Fruit fly (Drosophila melanogaster): ENCODE data around the gene NijA.

NijA gene

dm6 chr3L:10737123-10737709 is 40.5 kb upstream of the NijA start (continued):
- TF ChIP-seq CG15479 (GFP tag; optimal IDR thresholded peaks at IDR 0.05): peak; percentile 29
- no peak for TF ChIP-seq tin (GFP tag; optimal IDR thresholded peaks at IDR 0.05)
- TF ChIP-seq Dp (GFP tag; optimal IDR thresholded peaks at IDR 0.05): no peak
- no peak for TF ChIP-seq inv (GFP tag; IDR thresholded peaks at IDR 0.05; ENCODE audit: partially characterized antibody)
- TF ChIP-seq CG7786 (GFP tag; optimal IDR thresholded peaks at IDR 0.05): no peak
- no peak for TF ChIP-seq Spps (tag; optimal IDR thresholded peaks at IDR 0.05)
- TF ChIP-seq gro (GFP tag; optimal IDR thresholded peaks at IDR 0.05): peak; percentile 80
- TF ChIP-seq CG32772 (GFP tag; IDR thresholded peaks at IDR 0.05): no peak
- peak; percentile 57; the same call in 1 of the 3 replicates for TF ChIP-seq CG34224 (GFP tag; IDR thresholded peaks at IDR 0.05; ENCODE audit: partially characterized antibody)
- peak; percentile 92 for TF ChIP-seq Vsx1 (GFP tag; optimal IDR thresholded peaks at IDR 0.05)
- no peak for TF ChIP-seq CG9797 (GFP tag; optimal IDR thresholded peaks at IDR 0.05)
- no peak for TF ChIP-seq Dek (tag; optimal IDR thresholded peaks at IDR 0.05)
- TF ChIP-seq sens (GFP tag): peak; percentile 86
- no peak for TF ChIP-seq CG12942 (GFP tag; optimal IDR thresholded peaks at IDR 0.05)
- TF ChIP-seq Awh (GFP tag; IDR thresholded peaks at IDR 0.05): 0 out of 2 replicates have a peak, but pooled peaks have one; percentile 26
- TF ChIP-seq CG17186 (GFP tag; optimal IDR thresholded peaks at IDR 0.05): no peak
- TF ChIP-seq gsb-n (tag; optimal IDR thresholded peaks at IDR 0.05): peak; percentile 57
- no peak for TF ChIP-seq CG6272 (GFP tag; IDR thresholded peaks at IDR 0.05)
- TF ChIP-seq CG34376 (GFP tag; optimal IDR thresholded peaks at IDR 0.05): peak; percentile 90
- no peak; the same call in 1 of the 3 replicates for TF ChIP-seq otp (GFP tag; IDR thresholded peaks at IDR 0.05)
- no peak for TF ChIP-seq Ravus (GFP tag; IDR thresholded peaks at IDR 0.05)
- TF ChIP-seq phol (tag; optimal IDR thresholded peaks at IDR 0.05): no peak
- TF ChIP-seq dysf (GFP tag; IDR thresholded peaks at IDR 0.05): no peak; the same call in 2 of the 3 replicates
- no peak for TF ChIP-seq CG18764 (GFP tag; optimal IDR thresholded peaks at IDR 0.05)
- peak; percentile 55 for TF ChIP-seq Nf-YB (GFP tag; optimal IDR thresholded peaks at IDR 0.05)
- TF ChIP-seq CG6175 (GFP tag; IDR thresholded peaks at IDR 0.05): peak; percentile 76; the same call in 1 of the 3 replicates
- TF ChIP-seq CG10366 (GFP tag; IDR thresholded peaks at IDR 0.05): no peak
- no peak for TF ChIP-seq CG11695 (GFP tag; IDR thresholded peaks at IDR 0.05)
- no peak for TF ChIP-seq gt (GFP tag; IDR thresholded peaks at IDR 0.05)
- TF ChIP-seq Six4 (GFP tag; optimal IDR thresholded peaks at IDR 0.05): no peak
- no peak for TF ChIP-seq CG43689 (GFP tag; IDR thresholded peaks at IDR 0.05)
- no peak for TF ChIP-seq CG5245 (GFP tag; optimal IDR thresholded peaks at IDR 0.05)
- TF ChIP-seq dpn (GFP tag; optimal IDR thresholded peaks at IDR 0.05): no peak
- TF ChIP-seq pb (GFP tag; optimal IDR thresholded peaks at IDR 0.05): peak; percentile 77
- TF ChIP-seq HLH54F (GFP tag; optimal IDR thresholded peaks at IDR 0.05): no peak
- TF ChIP-seq CG10959 (GFP tag; IDR thresholded peaks at IDR 0.05): no peak
- no peak for TF ChIP-seq Oaz (GFP tag; IDR thresholded peaks at IDR 0.05)
- peak; percentile 3 for TF ChIP-seq CG18262 (tag; optimal IDR thresholded peaks at IDR 0.05)
- TF ChIP-seq CG9437 (GFP tag; optimal IDR thresholded peaks at IDR 0.05): no peak
- TF ChIP-seq Hr51 (GFP tag; optimal IDR thresholded peaks at IDR 0.05): peak in 1 of 2 experiments; percentile 51
- TF ChIP-seq kah (GFP tag; optimal IDR thresholded peaks at IDR 0.05): peak; percentile 53
- TF ChIP-seq Usf (GFP tag; optimal IDR thresholded peaks at IDR 0.05): no peak
- TF ChIP-seq Adf1 (GFP tag; IDR thresholded peaks at IDR 0.05): peak; percentile 49
- TF ChIP-seq CG7271 (tag; optimal IDR thresholded peaks at IDR 0.05): peak; percentile 1
- TF ChIP-seq CG2875 (GFP tag; optimal IDR thresholded peaks at IDR 0.05): no peak
- no peak for TF ChIP-seq CkIIα-i1 (GFP tag; IDR thresholded peaks at IDR 0.05)
- TF ChIP-seq slp2 (GFP tag; optimal IDR thresholded peaks at IDR 0.05): no peak
- TF ChIP-seq CG9215 (GFP tag; IDR thresholded peaks at IDR 0.05): no peak
- no peak for TF ChIP-seq Ssrp (tag; optimal IDR thresholded peaks at IDR 0.05)
- no peak for TF ChIP-seq CG10274 (GFP tag; optimal IDR thresholded peaks at IDR 0.05)
- peak; percentile 43 for TF ChIP-seq dmrt99B (tag; optimal IDR thresholded peaks at IDR 0.05)
